Worm (Caenorhabditis elegans): ENCODE measurements around the gene dpf-7.

Gene dpf-7

DNA sequence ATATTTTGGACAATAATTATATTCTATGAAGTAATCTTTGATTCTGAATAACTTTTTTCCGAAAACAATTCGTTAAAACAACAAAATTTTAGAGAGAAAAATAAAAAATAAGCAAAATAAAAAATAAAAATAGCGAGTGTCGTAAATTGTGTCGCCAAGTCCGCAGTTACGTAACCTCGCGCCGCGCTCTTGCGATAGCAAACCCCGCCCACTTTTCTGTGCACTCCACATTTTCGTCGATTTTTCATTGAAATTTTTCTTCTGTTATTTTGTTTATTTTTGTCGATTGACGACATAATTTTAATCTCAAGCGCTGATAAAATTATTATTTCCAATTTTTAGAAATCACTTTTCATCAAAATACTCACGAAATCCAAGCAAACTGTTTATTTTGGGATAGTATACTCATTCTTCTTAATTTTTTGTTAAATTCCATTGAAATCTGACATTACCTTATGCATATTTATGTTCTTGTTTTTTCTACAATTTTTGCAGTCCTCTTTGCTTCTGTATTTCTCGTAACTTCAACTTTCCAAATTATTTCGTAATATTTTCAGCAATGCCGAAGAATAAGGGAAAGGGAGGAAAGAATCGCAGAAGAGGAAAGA lies 8.1 kb upstream of the dpf-7 start, which contains the start of gene eif-1.A (continued):
- TF ChIP-seq fos-1 (tag; optimal IDR thresholded peaks at IDR 0.05) (peak; percentile 33), ceh-16 (tag; optimal IDR thresholded peaks at IDR 0.05) (peak; percentile 16), mdl-1 (tag; optimal IDR thresholded peaks at IDR 0.05) (no peak), ztf-1 (GFP tag; conservative IDR thresholded peaks at IDR 0.05) (no peak), nhr-10 (tag; optimal IDR thresholded peaks at IDR 0.05) (no peak), sem-4 (tag; optimal IDR thresholded peaks at IDR 0.05) (no peak), nhr-77 (tag; optimal IDR thresholded peaks at IDR 0.05) (no peak), elt-1 (tag; optimal IDR thresholded peaks at IDR 0.05) (no peak), nhr-129 (tag; optimal IDR thresholded peaks at IDR 0.05) (peak; percentile 41), F13H6.1 (tag; optimal IDR thresholded peaks at IDR 0.05) (peak; percentile 21), lin-11 (tag; optimal IDR thresholded peaks at IDR 0.05) (peak; percentile 51), ztf-11 (tag; optimal IDR thresholded peaks at IDR 0.05) (no peak), blmp-1 (tag; optimal IDR thresholded peaks at IDR 0.05; ENCODE audit: insufficient read depth) (peak; percentile 19), gmeb-1 (tag; optimal IDR thresholded peaks at IDR 0.05) (peak; percentile 53)

DNA sequence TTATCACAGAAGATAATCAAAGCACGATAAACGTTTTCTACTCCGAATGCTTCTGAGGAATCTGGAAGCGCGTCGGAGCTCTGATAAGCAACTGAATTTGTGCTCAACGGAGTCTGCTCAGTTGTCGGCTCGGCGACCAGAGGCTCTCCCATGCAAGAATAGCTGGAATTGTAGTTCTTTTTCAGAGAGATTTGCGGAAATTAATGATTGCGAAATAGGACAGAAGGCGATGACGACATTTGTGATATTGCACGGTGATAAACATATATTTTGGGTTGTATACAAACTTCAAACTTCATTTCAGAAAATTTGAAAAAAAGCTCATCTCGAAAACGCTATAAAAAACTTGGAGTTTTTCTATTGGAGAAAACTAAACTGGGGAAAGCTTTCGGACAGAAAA lies 7.4 kb upstream of the dpf-7 start, which contains the start of gene H06H21.37:
Gene H06H21.37 (minus strand): TSS at position 162 of the 400 bp plus-strand sequence.
- TF ChIP-seq Y55F3AM.14 (GFP tag; optimal IDR thresholded peaks at IDR 0.05) (no peak), zag-1 (tag; optimal IDR thresholded peaks at IDR 0.05) (no peak)

DNA sequence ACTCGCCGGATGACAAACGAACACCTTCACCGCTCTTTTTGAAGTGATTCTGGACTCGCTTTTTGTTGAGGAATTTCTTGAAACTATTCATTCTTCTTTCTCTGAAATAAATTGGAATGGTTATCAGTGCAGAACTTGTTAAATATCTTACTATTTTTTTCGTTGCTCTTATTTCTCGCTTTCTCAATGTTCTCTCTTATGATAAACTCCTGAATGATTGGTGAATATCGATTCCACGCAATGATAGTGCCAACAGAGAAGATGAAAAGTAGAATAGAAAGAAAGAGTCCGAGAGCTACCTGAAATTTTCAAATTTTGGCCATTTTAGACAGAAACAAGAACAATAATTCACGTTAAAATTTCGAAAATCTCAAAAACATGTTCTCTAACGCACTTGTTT lies 7.0 kb upstream of the dpf-7 start, which contains the start of gene ubxn-6:
Gene ubxn-6 (minus strand): TSS at position 101 of the 400 bp plus-strand sequence.
- no peak for TF ChIP-seq snpc-4 (tag; optimal IDR thresholded peaks at IDR 0.05)
- TF ChIP-seq peb-1 (tag; optimal IDR thresholded peaks at IDR 0.05), result no peak
- TF ChIP-seq C34F6.9 (tag; optimal IDR thresholded peaks at IDR 0.05), result no peak
- no peak for TF ChIP-seq alr-1 (tag; optimal IDR thresholded peaks at IDR 0.05)
- no peak for TF ChIP-seq nhr-23 (tag; optimal IDR thresholded peaks at IDR 0.05)
- no peak for TF ChIP-seq mbf-1 (tag; optimal IDR thresholded peaks at IDR 0.05)

DNA sequence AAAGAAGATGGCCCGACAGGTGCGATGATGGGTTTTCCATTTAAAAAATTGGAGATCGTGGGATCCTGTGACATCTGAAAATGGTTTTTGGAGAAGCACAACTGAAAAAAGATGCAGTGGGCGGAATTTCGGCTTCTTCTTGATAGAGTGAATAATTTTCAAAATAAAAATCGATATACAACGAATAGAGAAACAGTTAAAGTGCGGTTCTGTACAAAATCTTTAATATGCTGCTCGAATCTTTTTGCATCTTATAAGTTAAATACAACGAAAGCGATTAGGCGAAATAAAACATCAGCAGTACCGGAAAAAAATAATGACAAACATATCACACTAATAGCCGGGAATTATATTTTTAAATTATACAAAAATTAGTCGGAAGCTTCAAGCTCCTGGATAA lies 4.8 kb upstream of the dpf-7 start, which contains the start of gene H06H21.11:
Gene H06H21.11 (minus strand): TSS at position 101 of the 400 bp plus-strand sequence.
- no peak for TF ChIP-seq sem-4 (tag; optimal IDR thresholded peaks at IDR 0.05)

DNA sequence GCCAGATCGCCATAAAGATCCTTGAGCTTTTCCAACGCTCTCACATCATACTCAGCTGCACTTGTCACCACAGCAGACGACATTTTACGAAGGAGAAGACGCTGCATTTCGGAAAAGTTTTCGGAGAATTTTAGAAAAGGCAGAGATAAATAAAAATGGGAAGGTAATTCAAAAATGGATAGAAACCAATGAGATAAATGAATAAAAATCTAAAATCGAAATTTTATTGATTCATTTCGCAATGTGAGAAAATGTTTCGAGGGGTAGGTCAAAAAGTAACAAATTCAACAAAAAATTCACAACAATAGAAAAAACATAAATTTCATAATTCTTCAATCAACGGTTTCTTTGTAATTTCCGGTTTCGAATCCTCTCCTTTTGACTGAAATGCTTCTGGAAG lies 4.1 kb upstream of the dpf-7 start, which contains the start of gene dpf-5:
Gene dpf-5 (minus strand): TSS at position 101 of the 400 bp plus-strand sequence.
- TF ChIP-seq C34F6.9 (tag; optimal IDR thresholded peaks at IDR 0.05) (no peak), ceh-82 (tag; optimal IDR thresholded peaks at IDR 0.05) (no peak), ama-1 (optimal IDR thresholded peaks at IDR 0.05) (no peak), nhr-6 (tag; optimal IDR thresholded peaks at IDR 0.05) (no peak), nhr-12 (tag; optimal IDR thresholded peaks at IDR 0.05) (no peak), lsy-2 (tag; optimal IDR thresholded peaks at IDR 0.05) (no peak), elt-1 (tag; optimal IDR thresholded peaks at IDR 0.05) (no peak), egl-27 (tag; optimal IDR thresholded peaks at IDR 0.05) (no peak), mbf-1 (tag; optimal IDR thresholded peaks at IDR 0.05) (no peak), nhr-25 (tag; optimal IDR thresholded peaks at IDR 0.05) (no peak), ZK546.5 (tag; optimal IDR thresholded peaks at IDR 0.05) (no peak), ztf-1 (GFP tag; conservative IDR thresholded peaks at IDR 0.05) (no peak), lin-13 (GFP tag; optimal IDR thresholded peaks at IDR 0.05) (no peak), lin-11 (tag; optimal IDR thresholded peaks at IDR 0.05) (no peak)

DNA sequence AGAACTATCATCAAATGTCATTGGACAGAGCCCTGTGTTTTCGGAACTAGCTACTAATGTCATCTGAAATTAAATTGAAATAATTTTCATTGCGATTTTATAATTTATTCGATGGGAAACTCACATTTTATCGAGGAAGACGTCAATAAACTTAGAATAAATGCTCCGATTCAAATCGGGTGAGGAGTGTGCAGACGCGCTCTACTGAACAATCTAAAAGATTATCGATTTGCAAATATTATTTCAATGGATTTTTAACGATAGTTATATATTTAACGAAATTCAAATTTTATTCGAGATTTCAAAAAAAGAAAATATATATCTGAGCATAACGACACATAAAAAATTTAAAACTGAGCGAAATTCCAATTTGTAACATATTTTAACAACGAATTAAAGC lies 3.3 kb downstream of the dpf-7 start, which contains the start of gene eor-1:
Gene eor-1 (minus strand): TSS at position 65 of the 400 bp plus-strand sequence.
- TF ChIP-seq F13H6.1 (tag; optimal IDR thresholded peaks at IDR 0.05) (no peak), gmeb-1 (tag; optimal IDR thresholded peaks at IDR 0.05) (peak; percentile 3), sma-3 (GFP tag; optimal IDR thresholded peaks at IDR 0.05) (peak; percentile 25), nhr-12 (tag; optimal IDR thresholded peaks at IDR 0.05) (no peak), crh-2 (tag; optimal IDR thresholded peaks at IDR 0.05) (peak; percentile 11), ztf-1 (GFP tag; conservative IDR thresholded peaks at IDR 0.05) (no peak), zag-1 (tag; optimal IDR thresholded peaks at IDR 0.05) (no peak), lin-39 (tag; optimal IDR thresholded peaks at IDR 0.05) (no peak), nhr-10 (tag; optimal IDR thresholded peaks at IDR 0.05) (no peak), C34F6.9 (tag; optimal IDR thresholded peaks at IDR 0.05) (peak; percentile 75), mbf-1 (tag; optimal IDR thresholded peaks at IDR 0.05) (no peak), Y55F3AM.14 (GFP tag; optimal IDR thresholded peaks at IDR 0.05) (no peak), skn-1 (tag; optimal IDR thresholded peaks at IDR 0.05) (no peak), peb-1 (tag; optimal IDR thresholded peaks at IDR 0.05) (no peak), unc-55 (GFP tag; optimal IDR thresholded peaks at IDR 0.05) (peak; percentile 72), dmd-4 (tag; optimal IDR thresholded peaks at IDR 0.05) (no peak), lin-13 (GFP tag; optimal IDR thresholded peaks at IDR 0.05) (peak; percentile 48), mdl-1 (tag; optimal IDR thresholded peaks at IDR 0.05) (no peak), sma-9 (GFP tag; optimal IDR thresholded peaks at IDR 0.05) (no peak), sma-9 (tag; optimal IDR thresholded peaks at IDR 0.05) (no peak), nhr-237 (tag; optimal IDR thresholded peaks at IDR 0.05) (no peak), lsy-2 (tag; optimal IDR thresholded peaks at IDR 0.05) (peak; percentile 37 to 80), blmp-1 (tag; optimal IDR thresholded peaks at IDR 0.05; ENCODE audit: insufficient read depth) (no peak), snpc-4 (tag; optimal IDR thresholded peaks at IDR 0.05) (no peak), egl-27 (tag; optimal IDR thresholded peaks at IDR 0.05) (no peak), nhr-21 (tag; optimal IDR thresholded peaks at IDR 0.05) (no peak), alr-1 (tag; optimal IDR thresholded peaks at IDR 0.05) (no peak)
